2 fruit fly cellular contexts compared by ENCODE assay signal in genomic region chr3L:19260278-19260803, dm6.
TF ChIP-seq lines count a peak whose summit lies in the region.

nes (minus strand) TSS chr3L:19260679.

TF ChIP-seq in whole organism, embryonic, 481 proteins besides CTCF, POLR2A, EP300 and RAD21 (continued from another document and continues in another):
- peak; percentile 13 for TF ChIP-seq CG9817 (tag; optimal IDR thresholded peaks at IDR 0.05; lab: Kevin White, UChicago)
- peak; percentile 81 for TF ChIP-seq row (GFP tag; IDR thresholded peaks at IDR 0.05; lab: Robert Waterston, UW)
- TF ChIP-seq vvl (GFP tag; IDR thresholded peaks at IDR 0.05; lab: Robert Waterston, UW): peak; percentile 36
- peak; percentile 74 for TF ChIP-seq CG4360 (GFP tag; IDR thresholded peaks at IDR 0.05; lab: Robert Waterston, UW)
- no peak for TF ChIP-seq CG4730 (GFP tag; IDR thresholded peaks at IDR 0.05; lab: Robert Waterston, UW)
- TF ChIP-seq Sin3A (optimal IDR thresholded peaks at IDR 0.05; lab: Kevin White, UChicago): peak; percentile 18
- TF ChIP-seq Elba2 (GFP tag; optimal IDR thresholded peaks at IDR 0.05; lab: Kevin White, UChicago): no peak
- TF ChIP-seq CG10654 (GFP tag; optimal IDR thresholded peaks at IDR 0.05; lab: Kevin White, UChicago): no peak
- TF ChIP-seq CG17385 (GFP tag; optimal IDR thresholded peaks at IDR 0.05; lab: Kevin White, UChicago): peak; percentile 87
- TF ChIP-seq sna (GFP tag; IDR thresholded peaks at IDR 0.05; lab: Robert Waterston, UW; ENCODE audit: partially characterized antibody): peak; percentile 48; the same call in 1 of the 2 replicates
- no peak for TF ChIP-seq Rx (GFP tag; IDR thresholded peaks at IDR 0.05; lab: Robert Waterston, UW)
- TF ChIP-seq Ets97D (GFP tag; optimal IDR thresholded peaks at IDR 0.05; lab: Kevin White, UChicago): peak; percentile 22
- TF ChIP-seq BEAF-32 (GFP tag; optimal IDR thresholded peaks at IDR 0.05; lab: Kevin White, UChicago): peak; percentile 11
- TF ChIP-seq nau (GFP tag; optimal IDR thresholded peaks at IDR 0.05; lab: Kevin White, UChicago): no peak
- TF ChIP-seq bbx (GFP tag; IDR thresholded peaks at IDR 0.05; lab: Robert Waterston, UW; ENCODE audit: partially characterized antibody): peak; percentile 30; the same call in 1 of the 2 replicates
- TF ChIP-seq CG16813 (GFP tag; IDR thresholded peaks at IDR 0.05; lab: Robert Waterston, UW; ENCODE audit: partially characterized antibody): peak; percentile 19; the same call in 1 of the 3 replicates
- 0 out of 3 replicates have a peak, but pooled peaks have one; percentile 29 for TF ChIP-seq tgo (GFP tag; IDR thresholded peaks at IDR 0.05; lab: Robert Waterston, UW)
- TF ChIP-seq CG12391 (tag; optimal IDR thresholded peaks at IDR 0.05; lab: Kevin White, UChicago): peak; percentile 11
- no peak for TF ChIP-seq CG15073 (GFP tag; optimal IDR thresholded peaks at IDR 0.05; lab: Kevin White, UChicago)
- no peak for TF ChIP-seq crc (GFP tag; optimal IDR thresholded peaks at IDR 0.05; lab: Kevin White, UChicago)
- TF ChIP-seq CG14965 (GFP tag; optimal IDR thresholded peaks at IDR 0.05; lab: Kevin White, UChicago; ENCODE audit: borderline replicate concordance): no peak
- TF ChIP-seq CG10979 (tag; optimal IDR thresholded peaks at IDR 0.05; lab: Kevin White, UChicago): no peak
- no peak for TF ChIP-seq Myb (GFP tag; optimal IDR thresholded peaks at IDR 0.05; lab: Kevin White, UChicago)
- TF ChIP-seq Pdp1 (GFP tag; optimal IDR thresholded peaks at IDR 0.05; lab: Kevin White, UChicago): peak in 1 of 2 experiments; percentile 96
- TF ChIP-seq Max (GFP tag; optimal IDR thresholded peaks at IDR 0.05; lab: Kevin White, UChicago): peak; percentile 37
- TF ChIP-seq CG17328 (GFP tag; IDR thresholded peaks at IDR 0.05; lab: Robert Waterston, UW): no peak
- TF ChIP-seq Ptx1 (GFP tag; IDR thresholded peaks at IDR 0.05; lab: Robert Waterston, UW): peak; percentile 25; the same call in 1 of the 2 replicates
- TF ChIP-seq CG3995 (GFP tag; optimal IDR thresholded peaks at IDR 0.05; lab: Kevin White, UChicago): no peak
- 0 out of 3 replicates have a peak, but pooled peaks have one; percentile 31 for TF ChIP-seq Opbp (GFP tag; IDR thresholded peaks at IDR 0.05; lab: Robert Waterston, UW; ENCODE audit: partially characterized antibody)
- TF ChIP-seq Trl (optimal IDR thresholded peaks at IDR 0.05; lab: Kevin White, UChicago): no peak
- TF ChIP-seq Trl (GFP tag; optimal IDR thresholded peaks at IDR 0.05; lab: Kevin White, UChicago): no peak
- no peak for TF ChIP-seq eve (GFP tag; optimal IDR thresholded peaks at IDR 0.05; lab: Kevin White, UChicago)
- TF ChIP-seq CG9797 (GFP tag; optimal IDR thresholded peaks at IDR 0.05; lab: Kevin White, UChicago): peak; percentile 51
- 0 out of 3 replicates have a peak, but pooled peaks have one; percentile 9 for TF ChIP-seq Aef1 (GFP tag; IDR thresholded peaks at IDR 0.05; lab: Robert Waterston, UW)
- TF ChIP-seq sob (GFP tag; IDR thresholded peaks at IDR 0.05; lab: Robert Waterston, UW): peak; percentile 46; the same call in 1 of the 2 replicates
- TF ChIP-seq fru (optimal IDR thresholded peaks at IDR 0.05; lab: Kevin White, UChicago): no peak
- no peak for TF ChIP-seq Lim3 (GFP tag; IDR thresholded peaks at IDR 0.05; lab: Robert Waterston, UW)
- TF ChIP-seq NfI (GFP tag; optimal IDR thresholded peaks at IDR 0.05; lab: Kevin White, UChicago): no peak
- peak; percentile 11; the same call in 1 of the 2 replicates for TF ChIP-seq NFAT (GFP tag; IDR thresholded peaks at IDR 0.05; lab: Robert Waterston, UW)
- TF ChIP-seq gfzf (GFP tag; optimal IDR thresholded peaks at IDR 0.05; lab: Kevin White, UChicago): peak; percentile 71
- no peak for TF ChIP-seq Dek (tag; optimal IDR thresholded peaks at IDR 0.05; lab: Kevin White, UChicago)
- no peak for TF ChIP-seq ash1 (GFP tag; optimal IDR thresholded peaks at IDR 0.05; lab: Kevin White, UChicago)
- TF ChIP-seq gem (tag; optimal IDR thresholded peaks at IDR 0.05; lab: Kevin White, UChicago): peak; percentile 7
- TF ChIP-seq MESR4 (GFP tag; optimal IDR thresholded peaks at IDR 0.05; lab: Kevin White, UChicago): peak; percentile 88
- no peak for TF ChIP-seq zen (tag; optimal IDR thresholded peaks at IDR 0.05; lab: Kevin White, UChicago)
- no peak for TF ChIP-seq ewg (GFP tag; optimal IDR thresholded peaks at IDR 0.05; lab: Kevin White, UChicago)
- TF ChIP-seq CG3281 (GFP tag; optimal IDR thresholded peaks at IDR 0.05; lab: Kevin White, UChicago): no peak
- TF ChIP-seq chinmo (GFP tag; IDR thresholded peaks at IDR 0.05; lab: Robert Waterston, UW; ENCODE audit: partially characterized antibody): peak; percentile 88; the same call in 1 of the 4 replicates
- TF ChIP-seq crol (GFP tag; IDR thresholded peaks at IDR 0.05; lab: Robert Waterston, UW): peak; percentile 88
- no peak for TF ChIP-seq ara (GFP tag; IDR thresholded peaks at IDR 0.05; lab: Robert Waterston, UW)
- TF ChIP-seq pzg (GFP tag; optimal IDR thresholded peaks at IDR 0.05; lab: Kevin White, UChicago): peak; percentile 54
- 0 out of 2 replicates have a peak, but pooled peaks have one; percentile 12 for TF ChIP-seq Ada2b (GFP tag; IDR thresholded peaks at IDR 0.05; lab: Robert Waterston, UW)
- peak; percentile 73 for TF ChIP-seq CG9932 (GFP tag; IDR thresholded peaks at IDR 0.05; lab: Robert Waterston, UW)
- 0 out of 3 replicates have a peak, but pooled peaks have one; percentile 44 for TF ChIP-seq Doc3 (GFP tag; IDR thresholded peaks at IDR 0.05; lab: Robert Waterston, UW; ENCODE audit: partially characterized antibody)
- peak; percentile 33 for TF ChIP-seq sug (tag; optimal IDR thresholded peaks at IDR 0.05; lab: Kevin White, UChicago)
- peak; percentile 20 for TF ChIP-seq Hmr (GFP tag; optimal IDR thresholded peaks at IDR 0.05; lab: Kevin White, UChicago)
- no peak for TF ChIP-seq Mad (GFP tag; optimal IDR thresholded peaks at IDR 0.05; lab: Kevin White, UChicago)
- TF ChIP-seq az2 (GFP tag; optimal IDR thresholded peaks at IDR 0.05; lab: Kevin White, UChicago): no peak
- no peak for TF ChIP-seq BtbVII (GFP tag; optimal IDR thresholded peaks at IDR 0.05; lab: Kevin White, UChicago)
- no peak for TF ChIP-seq CG8765 (GFP tag; IDR thresholded peaks at IDR 0.05; lab: Robert Waterston, UW)
- TF ChIP-seq CG34376 (GFP tag; optimal IDR thresholded peaks at IDR 0.05; lab: Kevin White, UChicago): peak; percentile 58
- TF ChIP-seq CG6175 (GFP tag; IDR thresholded peaks at IDR 0.05; lab: Robert Waterston, UW): no peak
- TF ChIP-seq CG10267 (tag; optimal IDR thresholded peaks at IDR 0.05; lab: Kevin White, UChicago): peak; percentile 49

TF ChIP-seq in whole organism, prepupa, 60 proteins besides CTCF, POLR2A, EP300 and RAD21 (continued from another document):
- no peak for TF ChIP-seq CG34406 (GFP tag; optimal IDR thresholded peaks at IDR 0.05; lab: Kevin White, UChicago)
- no peak for TF ChIP-seq CG16779 (tag; optimal IDR thresholded peaks at IDR 0.05; lab: Kevin White, UChicago)
- no peak for TF ChIP-seq Blimp-1 (GFP tag; optimal IDR thresholded peaks at IDR 0.05; lab: Kevin White, UChicago)
- peak; percentile 38 for TF ChIP-seq CG31627 (GFP tag; optimal IDR thresholded peaks at IDR 0.05; lab: Kevin White, UChicago)
- no peak for TF ChIP-seq dac (GFP tag; optimal IDR thresholded peaks at IDR 0.05; lab: Kevin White, UChicago)
- TF ChIP-seq acj6 (GFP tag; optimal IDR thresholded peaks at IDR 0.05; lab: Kevin White, UChicago): no peak
- no peak for TF ChIP-seq CG3919 (GFP tag; optimal IDR thresholded peaks at IDR 0.05; lab: Kevin White, UChicago)
- TF ChIP-seq CG4318 (GFP tag; optimal IDR thresholded peaks at IDR 0.05; lab: Kevin White, UChicago): no peak
- TF ChIP-seq pdm3 (GFP tag; optimal IDR thresholded peaks at IDR 0.05; lab: Kevin White, UChicago): no peak
- no peak for TF ChIP-seq CG6792 (GFP tag; optimal IDR thresholded peaks at IDR 0.05; lab: Kevin White, UChicago)
- no peak for TF ChIP-seq CG3032 (tag; optimal IDR thresholded peaks at IDR 0.05; lab: Kevin White, UChicago)
- peak; percentile 54 for TF ChIP-seq CG6854 (GFP tag; optimal IDR thresholded peaks at IDR 0.05; lab: Kevin White, UChicago)
- peak; percentile 47 for TF ChIP-seq Eip75B (GFP tag; optimal IDR thresholded peaks at IDR 0.05; lab: Kevin White, UChicago)
- no peak for TF ChIP-seq net (GFP tag; optimal IDR thresholded peaks at IDR 0.05; lab: Kevin White, UChicago)
- TF ChIP-seq CG6163 (GFP tag; IDR thresholded peaks at IDR 0.05; lab: Robert Waterston, UW): peak; percentile 53; the same call in 1 of the 3 replicates
- TF ChIP-seq Sox15 (GFP tag; optimal IDR thresholded peaks at IDR 0.05; lab: Kevin White, UChicago): no peak
- TF ChIP-seq Ets21C (GFP tag; optimal IDR thresholded peaks at IDR 0.05; lab: Kevin White, UChicago): no peak
- peak; percentile 21 for TF ChIP-seq Eip93F (GFP tag; optimal IDR thresholded peaks at IDR 0.05; lab: Kevin White, UChicago)
- no peak for TF ChIP-seq CG15336 (GFP tag; IDR thresholded peaks at IDR 0.05; lab: Robert Waterston, UW)
- no peak for TF ChIP-seq CG8119 (GFP tag; IDR thresholded peaks at IDR 0.05; lab: Robert Waterston, UW)
- TF ChIP-seq CG8632 (GFP tag; optimal IDR thresholded peaks at IDR 0.05; lab: Kevin White, UChicago): no peak
- TF ChIP-seq CG8319 (GFP tag; optimal IDR thresholded peaks at IDR 0.05; lab: Kevin White, UChicago): no peak
- TF ChIP-seq Hr4 (GFP tag; optimal IDR thresholded peaks at IDR 0.05; lab: Kevin White, UChicago): no peak
- no peak for TF ChIP-seq ss (GFP tag; optimal IDR thresholded peaks at IDR 0.05; lab: Kevin White, UChicago)
- no peak for TF ChIP-seq CG10669 (GFP tag; optimal IDR thresholded peaks at IDR 0.05; lab: Kevin White, UChicago)
- no peak for TF ChIP-seq CG6276 (GFP tag; optimal IDR thresholded peaks at IDR 0.05; lab: Kevin White, UChicago)
- no peak for TF ChIP-seq dsx (GFP tag; optimal IDR thresholded peaks at IDR 0.05; lab: Kevin White, UChicago; ENCODE audit: poor library complexity, severe bottlenecking)
- TF ChIP-seq Smox (GFP tag; optimal IDR thresholded peaks at IDR 0.05; lab: Kevin White, UChicago): no peak
- TF ChIP-seq CG32006 (GFP tag; optimal IDR thresholded peaks at IDR 0.05; lab: Kevin White, UChicago): no peak
- TF ChIP-seq CG10631 (GFP tag; optimal IDR thresholded peaks at IDR 0.05; lab: Kevin White, UChicago): no peak
- peak; percentile 22 for TF ChIP-seq cyc (GFP tag; optimal IDR thresholded peaks at IDR 0.05; lab: Kevin White, UChicago)
- peak; percentile 16 for TF ChIP-seq Sox14 (GFP tag; optimal IDR thresholded peaks at IDR 0.05; lab: Kevin White, UChicago)
- no peak for TF ChIP-seq Lpt (GFP tag; optimal IDR thresholded peaks at IDR 0.05; lab: Kevin White, UChicago)
- TF ChIP-seq Met (GFP tag; optimal IDR thresholded peaks at IDR 0.05; lab: Kevin White, UChicago): no peak
- TF ChIP-seq Hr38 (GFP tag; optimal IDR thresholded peaks at IDR 0.05; lab: Kevin White, UChicago): no peak
- TF ChIP-seq CG11762 (GFP tag; optimal IDR thresholded peaks at IDR 0.05; lab: Kevin White, UChicago; ENCODE audit: insufficient read depth): no peak
- TF ChIP-seq vri (GFP tag; optimal IDR thresholded peaks at IDR 0.05; lab: Kevin White, UChicago): peak; percentile 100
- no peak for TF ChIP-seq CG1621 (tag; optimal IDR thresholded peaks at IDR 0.05; lab: Kevin White, UChicago)
